Worm (Caenorhabditis elegans): ENCODE results near the gene best-4.

DNA sequence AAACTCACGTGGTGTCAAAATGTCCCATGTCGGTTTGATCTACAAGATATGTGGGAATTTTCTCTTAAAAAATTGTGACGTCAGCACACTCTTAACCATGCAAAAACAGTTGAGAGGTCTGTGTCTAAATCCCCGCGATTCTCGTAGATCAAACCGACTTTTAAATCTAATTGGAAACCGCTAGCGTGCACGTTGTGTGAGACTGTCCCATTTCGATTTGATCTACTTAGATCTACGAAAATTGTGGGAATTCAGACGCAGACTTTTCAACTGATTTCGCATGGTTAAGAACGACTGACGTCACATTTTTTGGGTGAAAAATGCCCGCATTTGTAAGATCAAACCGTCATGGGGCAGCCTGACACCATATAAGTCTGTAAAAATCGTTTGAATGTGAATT lies 46.2 kb upstream of the best-4 start:
- no peak for TF ChIP-seq unc-39 (tag; optimal IDR thresholded peaks at IDR 0.05)
- no peak for TF ChIP-seq nhr-76 (tag; optimal IDR thresholded peaks at IDR 0.05)
- no peak for TF ChIP-seq mep-1 (tag; optimal IDR thresholded peaks at IDR 0.05)
- TF ChIP-seq mab-5 (tag; optimal IDR thresholded peaks at IDR 0.05), result no peak
- no peak for TF ChIP-seq unc-62 (GFP tag; optimal IDR thresholded peaks at IDR 0.05)
- no peak for TF ChIP-seq unc-120 (tag; optimal IDR thresholded peaks at IDR 0.05; ENCODE audit: poor library complexity, severe bottlenecking)
- no peak for TF ChIP-seq lsy-2 (tag; optimal IDR thresholded peaks at IDR 0.05)
- no peak for TF ChIP-seq elt-1 (tag; optimal IDR thresholded peaks at IDR 0.05; ENCODE audit: borderline replicate concordance, insufficient read depth)
- TF ChIP-seq ztf-11 (tag; optimal IDR thresholded peaks at IDR 0.05), result no peak
- no peak for TF ChIP-seq nhr-28 (tag; optimal IDR thresholded peaks at IDR 0.05)
- no peak for TF ChIP-seq elt-3 (tag; optimal IDR thresholded peaks at IDR 0.05)
- no peak for TF ChIP-seq lin-13 (tag; optimal IDR thresholded peaks at IDR 0.05)
